Fruit fly (Drosophila melanogaster): ENCODE data around the gene PGRP-LB.

Gene PGRP-LB

dm6 chr3R:11407733-11408134 is 52.6 kb downstream of the PGRP-LB start, which contains the start of gene mRpL40 (continued):
- TF ChIP-seq nerfin-2 (GFP tag; IDR thresholded peaks at IDR 0.05; ENCODE audit: partially characterized antibody) = 0 out of 2 replicates have a peak, but pooled peaks have one; percentile 17
- TF ChIP-seq pita (GFP tag; optimal IDR thresholded peaks at IDR 0.05) = no peak
- 0 out of 2 replicates have a peak, but pooled peaks have one; percentile 19 for TF ChIP-seq rib (GFP tag; IDR thresholded peaks at IDR 0.05)
- TF ChIP-seq HmgZ (tag; optimal IDR thresholded peaks at IDR 0.05) = no peak
- no peak for TF ChIP-seq Xrp1 (GFP tag; IDR thresholded peaks at IDR 0.05)
- TF ChIP-seq az2 (GFP tag; optimal IDR thresholded peaks at IDR 0.05) = no peak
- TF ChIP-seq hbn (GFP tag; IDR thresholded peaks at IDR 0.05; ENCODE audit: partially characterized antibody) = peak; percentile 47
- TF ChIP-seq Kr (GFP tag; optimal IDR thresholded peaks at IDR 0.05) = no peak
- no peak for TF ChIP-seq schlank (tag; optimal IDR thresholded peaks at IDR 0.05)
- peak; percentile 47; the same call in 1 of the 3 replicates for TF ChIP-seq HLH4C (GFP tag; IDR thresholded peaks at IDR 0.05; ENCODE audit: partially characterized antibody)
- no peak for TF ChIP-seq CG30020 (tag; optimal IDR thresholded peaks at IDR 0.05)
- TF ChIP-seq her (GFP tag; optimal IDR thresholded peaks at IDR 0.05) = no peak
- TF ChIP-seq CG7928 (GFP tag; optimal IDR thresholded peaks at IDR 0.05) = no peak
- TF ChIP-seq en (GFP tag; optimal IDR thresholded peaks at IDR 0.05) = no peak
- no peak for TF ChIP-seq CG2120 (GFP tag; optimal IDR thresholded peaks at IDR 0.05)
- no peak for TF ChIP-seq CG15011 (GFP tag; optimal IDR thresholded peaks at IDR 0.05)
- no peak for TF ChIP-seq Sox100B (GFP tag; optimal IDR thresholded peaks at IDR 0.05)
- no peak for TF ChIP-seq D19B (GFP tag; optimal IDR thresholded peaks at IDR 0.05)
- no peak for TF ChIP-seq CG15696 (tag; optimal IDR thresholded peaks at IDR 0.05)
- peak; percentile 27 for TF ChIP-seq CTCF (GFP tag; optimal IDR thresholded peaks at IDR 0.05)
- peak; percentile 49 for TF ChIP-seq unc-4 (GFP tag; IDR thresholded peaks at IDR 0.05; ENCODE audit: partially characterized antibody)
- no peak for TF ChIP-seq CG16815 (GFP tag; optimal IDR thresholded peaks at IDR 0.05)
- TF ChIP-seq fd96Cb (tag; optimal IDR thresholded peaks at IDR 0.05) = no peak
- no peak for TF ChIP-seq CG18262 (tag; optimal IDR thresholded peaks at IDR 0.05)
- TF ChIP-seq stc (GFP tag; IDR thresholded peaks at IDR 0.05) = no peak
- no peak for TF ChIP-seq CG17186 (GFP tag; optimal IDR thresholded peaks at IDR 0.05)
- TF ChIP-seq trem (tag; optimal IDR thresholded peaks at IDR 0.05) = peak; percentile 43
- no peak for TF ChIP-seq al (GFP tag; IDR thresholded peaks at IDR 0.05)
- TF ChIP-seq mirr (GFP tag; optimal IDR thresholded peaks at IDR 0.05) = no peak
- no peak for TF ChIP-seq yki (optimal IDR thresholded peaks at IDR 0.05)
- no peak for TF ChIP-seq Drgx (GFP tag; IDR thresholded peaks at IDR 0.05)
- TF ChIP-seq slp2 (GFP tag; optimal IDR thresholded peaks at IDR 0.05) = no peak
- no peak for TF ChIP-seq lmd (GFP tag; IDR thresholded peaks at IDR 0.05)
- TF ChIP-seq CG10543 (GFP tag; optimal IDR thresholded peaks at IDR 0.05) = no peak
- no peak for TF ChIP-seq slou (GFP tag; optimal IDR thresholded peaks at IDR 0.05)
- no peak for TF ChIP-seq CG3065 (GFP tag; optimal IDR thresholded peaks at IDR 0.05)
- TF ChIP-seq CG8944 (GFP tag; optimal IDR thresholded peaks at IDR 0.05) = no peak
- TF ChIP-seq CG17612 (GFP tag; IDR thresholded peaks at IDR 0.05) = no peak
- peak; percentile 31 for TF ChIP-seq CG10267 (tag; optimal IDR thresholded peaks at IDR 0.05)
- peak; percentile 32 for TF ChIP-seq sens (GFP tag)
- no peak for TF ChIP-seq da (GFP tag; optimal IDR thresholded peaks at IDR 0.05)
- peak; percentile 57; the same call in 1 of the 3 replicates for TF ChIP-seq Doc3 (GFP tag; IDR thresholded peaks at IDR 0.05; ENCODE audit: partially characterized antibody)
- no peak; the same call in 1 of the 2 replicates for TF ChIP-seq Bgb (GFP tag; IDR thresholded peaks at IDR 0.05; ENCODE audit: partially characterized antibody)
- TF ChIP-seq pzg (GFP tag; optimal IDR thresholded peaks at IDR 0.05) = peak; percentile 66
- TF ChIP-seq CG13424 (tag; optimal IDR thresholded peaks at IDR 0.05) = no peak
- TF ChIP-seq Myb (GFP tag; optimal IDR thresholded peaks at IDR 0.05) = peak; percentile 85
- TF ChIP-seq danr (GFP tag; IDR thresholded peaks at IDR 0.05) = no peak
- no peak for TF ChIP-seq Sox102F (GFP tag; optimal IDR thresholded peaks at IDR 0.05)
- TF ChIP-seq Opbp (GFP tag; IDR thresholded peaks at IDR 0.05; ENCODE audit: partially characterized antibody) = peak; percentile 32; the same call in 1 of the 3 replicates
- no peak for TF ChIP-seq CG7745 (tag; optimal IDR thresholded peaks at IDR 0.05)
- TF ChIP-seq CoRest (tag; optimal IDR thresholded peaks at IDR 0.05) = no peak
- TF ChIP-seq CG15479 (GFP tag; optimal IDR thresholded peaks at IDR 0.05) = peak; percentile 81
